Fruit fly (Drosophila melanogaster) whole organism: ENCODE measurements around the gene not.

ENCODE experiments used
- CG8478 ChIP-seq: fragments of >200 bp; optimal IDR thresholded peaks from 2 replicates; lab custom pipeline; 2018; ENCODE audit warnings: inconsistent platforms
- Dll ChIP-seq: fragments of >200 bp; optimal IDR thresholded peaks from 2 replicates; lab custom pipeline; 2017
- EcR ChIP-seq, 2 experiments: fragments of >200 bp; optimal IDR thresholded peaks; 2 replicates each; lab custom pipeline; 2017; ENCODE audit warnings: missing biosample characterization in 2 of 2, missing genetic modification characterization in 2 of 2, missing genetic modification reagents in 2 of 2
- pan ChIP-seq: fragments of >200 bp; optimal IDR thresholded peaks from 2 replicates; lab custom pipeline; 2017
- psq ChIP-seq: fragments of >200 bp; optimal IDR thresholded peaks from 2 replicates; lab custom pipeline; 2017
- usp ChIP-seq: fragments of >200 bp; optimal IDR thresholded peaks from 2 replicates; lab custom pipeline; 2017; ENCODE audit warnings: missing biosample characterization, missing genetic modification characterization, mixed read lengths

Gene not

dm6 chr3L:18621735-18622421 is at the start of gene not:
not (minus strand) TSS chr3L:18622129.
- no peak for TF ChIP-seq Dll (lab: Kevin White, UChicago)
- TF ChIP-seq psq (lab: Kevin White, UChicago), result no peak
- TF ChIP-seq CG8478 (lab: Kevin White, UChicago), result no peak
- no peak for TF ChIP-seq EcR (GFP tag; optimal IDR thresholded peaks at IDR 0.05; lab: Kevin White, UChicago)
- no peak for TF ChIP-seq usp (GFP tag; lab: Kevin White, UChicago)
- no peak for TF ChIP-seq pan (lab: Kevin White, UChicago)

- no peak for TF ChIP-seq psq (lab: Kevin White, UChicago)
- TF ChIP-seq EcR (GFP tag; optimal IDR thresholded peaks at IDR 0.05; lab: Kevin White, UChicago), result no peak
- TF ChIP-seq pan (lab: Kevin White, UChicago), result no peak
- no peak for TF ChIP-seq Dll (lab: Kevin White, UChicago)
- no peak for TF ChIP-seq usp (GFP tag; lab: Kevin White, UChicago)
- TF ChIP-seq CG8478 (lab: Kevin White, UChicago), result no peak
Observed at dm6 chr3L:18669874-18670273, 47.9 kb upstream of the not start.

- TF ChIP-seq CG8478 (lab: Kevin White, UChicago), result no peak
- no peak for TF ChIP-seq pan (lab: Kevin White, UChicago)
- no peak for TF ChIP-seq EcR (GFP tag; optimal IDR thresholded peaks at IDR 0.05; lab: Kevin White, UChicago)
- TF ChIP-seq Dll (lab: Kevin White, UChicago), result no peak
- no peak for TF ChIP-seq usp (GFP tag; lab: Kevin White, UChicago)
- TF ChIP-seq psq (lab: Kevin White, UChicago), result no peak
Observed at dm6 chr3L:18667115-18667514, 45.2 kb upstream of the not start, which contains the start of gene CG42495. CG42495 (plus strand) TSS chr3L:18667361.

dm6 chr3L:18665594-18665993 is 43.7 kb upstream of the not start:
- no peak for TF ChIP-seq Dll (lab: Kevin White, UChicago)

dm6 chr3L:18653737-18654136 is 31.8 kb upstream of the not start:
- TF ChIP-seq pan (lab: Kevin White, UChicago) (no peak), psq (lab: Kevin White, UChicago) (no peak), CG8478 (lab: Kevin White, UChicago) (no peak), Dll (lab: Kevin White, UChicago) (no peak), EcR (GFP tag; optimal IDR thresholded peaks at IDR 0.05; lab: Kevin White, UChicago) (no peak), usp (GFP tag; lab: Kevin White, UChicago) (no peak)

- no peak for TF ChIP-seq EcR (GFP tag; optimal IDR thresholded peaks at IDR 0.05; lab: Kevin White, UChicago)
- TF ChIP-seq usp (GFP tag; lab: Kevin White, UChicago), result no peak
- TF ChIP-seq psq (lab: Kevin White, UChicago), result no peak
- TF ChIP-seq CG8478 (lab: Kevin White, UChicago), result no peak
- no peak for TF ChIP-seq pan (lab: Kevin White, UChicago)
- no peak for TF ChIP-seq Dll (lab: Kevin White, UChicago)
Observed at dm6 chr3L:18643222-18643621, 21.3 kb upstream of the not start.

dm6 chr3L:18640584-18641527 is 18.9 kb upstream of the not start:
- no peak for TF ChIP-seq psq (lab: Kevin White, UChicago)
- TF ChIP-seq EcR (GFP tag; optimal IDR thresholded peaks at IDR 0.05; lab: Kevin White, UChicago), result no peak
- TF ChIP-seq pan (lab: Kevin White, UChicago), result no peak
- TF ChIP-seq Dll (lab: Kevin White, UChicago), result no peak
- no peak for TF ChIP-seq usp (GFP tag; lab: Kevin White, UChicago)

- no peak for TF ChIP-seq Dll (lab: Kevin White, UChicago)
- no peak for TF ChIP-seq EcR (GFP tag; optimal IDR thresholded peaks at IDR 0.05; lab: Kevin White, UChicago)
- TF ChIP-seq usp (GFP tag; lab: Kevin White, UChicago), result no peak
Observed at dm6 chr3L:18638487-18638886, 16.6 kb upstream of the not start.

- TF ChIP-seq psq (lab: Kevin White, UChicago) (no peak), EcR (GFP tag; optimal IDR thresholded peaks at IDR 0.05; lab: Kevin White, UChicago) (no peak), pan (lab: Kevin White, UChicago) (no peak)
Observed at dm6 chr3L:18638043-18638442, 16.1 kb upstream of the not start.

- no peak for TF ChIP-seq CG8478 (lab: Kevin White, UChicago)
- TF ChIP-seq EcR (GFP tag; optimal IDR thresholded peaks at IDR 0.05; lab: Kevin White, UChicago), result no peak
- TF ChIP-seq psq (lab: Kevin White, UChicago), result no peak
- no peak for TF ChIP-seq usp (GFP tag; lab: Kevin White, UChicago)
- TF ChIP-seq Dll (lab: Kevin White, UChicago), result no peak
- TF ChIP-seq pan (lab: Kevin White, UChicago), result no peak
Observed at dm6 chr3L:18637348-18637747, 15.4 kb upstream of the not start.

- TF ChIP-seq psq (lab: Kevin White, UChicago), result no peak
Observed at dm6 chr3L:18636782-18637181, 14.9 kb upstream of the not start.
